Worm (Caenorhabditis elegans) whole organism, L1 larva: ENCODE measurements around the gene srh-146.

Source experiments
- ama-1 ChIP-seq: fragments of 150-350 bp; optimal IDR thresholded peaks from 2 replicates; lab custom pipeline; 2014
- hlh-4 ChIP-seq: sonication (generic microtip); optimal IDR thresholded peaks from 2 replicates; lab custom pipeline; 2016; ENCODE audit warnings: mild to moderate bottlenecking, missing genetic modification characterization, missing compliant biosample characterization
- mep-1 ChIP-seq: fragments of 150-350 bp; optimal IDR thresholded peaks from 2 replicates; lab custom pipeline; 2014; ENCODE audit warnings: missing biosample characterization, missing genetic modification characterization

Gene srh-146

ce11 chrV:2964786-2965185, 50.7 kb downstream of the srh-146 start, which contains the start of gene srh-88:
Gene srh-88, minus strand, starts transcription at chrV:2964886.
- no peak for TF ChIP-seq ama-1
- no peak for TF ChIP-seq mep-1 (tag; lab: Kevin White, UChicago)
- TF ChIP-seq hlh-4 (tag; lab: Kevin White, UChicago) = no peak
